Worm (Caenorhabditis elegans) whole organism, L4/young adult: ENCODE data around the gene F01D5.5.

Source experiments
- W03F9.2 ChIP-seq: fragments of 150-350 bp; optimal IDR thresholded peaks from 2 replicates; lab custom pipeline; 2014; ENCODE audit warnings: missing biosample characterization, missing genetic modification characterization
- him-1 ChIP-seq: sonication (generic microtip); optimal IDR thresholded peaks from 2 replicates; lab custom pipeline; 2016; ENCODE audit warnings: missing genotype, missing genetic modification reagents, missing genetic modification characterization, missing compliant biosample characterization

DNA sequence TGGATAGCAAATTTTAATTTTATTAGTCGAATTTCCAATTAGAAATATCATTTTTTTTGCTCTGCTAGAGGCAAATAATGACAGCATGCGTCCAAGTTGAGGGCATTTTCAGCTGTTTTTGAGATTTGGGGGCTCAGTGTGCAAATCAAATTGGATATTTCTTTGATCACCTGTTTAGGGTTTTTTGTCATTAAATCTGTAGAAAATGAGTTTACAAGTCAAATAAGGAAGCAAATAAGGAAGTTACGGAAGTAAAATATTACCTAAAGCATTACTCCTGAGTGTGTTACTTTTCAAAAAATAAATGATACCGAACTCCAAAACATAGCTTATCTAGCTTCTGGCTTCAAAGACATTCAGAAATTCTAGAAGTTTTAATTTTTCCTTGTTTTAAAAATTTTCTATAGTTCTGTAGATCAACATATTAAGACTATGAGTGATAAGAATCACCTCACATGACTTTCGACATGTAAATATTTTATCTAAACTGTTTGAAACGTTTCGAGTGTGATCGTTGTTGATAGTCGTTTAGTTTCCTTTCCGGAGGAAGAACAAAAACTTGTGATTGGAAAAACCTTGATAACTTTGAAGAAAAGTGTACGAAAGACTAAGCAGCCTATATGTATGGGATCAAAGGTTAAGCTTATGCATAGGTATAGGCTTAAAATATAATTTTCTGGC is 22.1 kb downstream of the F01D5.5 start, which contains the start of gene sre-48:
- TF ChIP-seq him-1 = no peak
- TF ChIP-seq W03F9.2 (tag; lab: Kevin White, UChicago) = no peak
